Worm (Caenorhabditis elegans): ENCODE results near the gene T23F6.5.

Gene T23F6.5

ce11 chrIV:12781804-12782449 lies 40.6 kb upstream of the T23F6.5 start:
- TF ChIP-seq C16A3.4 (tag; optimal IDR thresholded peaks at IDR 0.05) (no peak), snpc-4 (tag; optimal IDR thresholded peaks at IDR 0.05) (peak; percentile 51)

ce11 chrIV:12780980-12781379 lies 39.6 kb upstream of the T23F6.5 start:
- TF ChIP-seq lin-13 (GFP tag; optimal IDR thresholded peaks at IDR 0.05): no peak
- TF ChIP-seq snu-23 (GFP tag; optimal IDR thresholded peaks at IDR 0.05): no peak
- no peak for TF ChIP-seq alr-1 (tag; optimal IDR thresholded peaks at IDR 0.05; ENCODE audit: borderline replicate concordance)
- no peak for TF ChIP-seq aly-2 (tag; optimal IDR thresholded peaks at IDR 0.05)
- no peak for TF ChIP-seq lin-39 (tag; optimal IDR thresholded peaks at IDR 0.05)
- TF ChIP-seq sptf-1 (tag; optimal IDR thresholded peaks at IDR 0.05): no peak
- no peak for TF ChIP-seq ets-5 (GFP tag; IDR thresholded peaks at IDR 0.05)
- TF ChIP-seq nhr-237 (tag; optimal IDR thresholded peaks at IDR 0.05): no peak
- no peak for TF ChIP-seq vab-15 (tag; optimal IDR thresholded peaks at IDR 0.05)

- peak; percentile 77 for TF ChIP-seq fkh-10 (GFP tag; optimal IDR thresholded peaks at IDR 0.05)
- TF ChIP-seq lin-14 (GFP tag; optimal IDR thresholded peaks at IDR 0.05): peak; percentile 68
- TF ChIP-seq swsn-7 (tag; optimal IDR thresholded peaks at IDR 0.05): no peak
These were observed 32.2 kb upstream of the T23F6.5 start, which contains the start of gene unc-31 for ce11 chrIV:12773519-12773918. unc-31 (plus strand) TSS chrIV:12773867.

- no peak for TF ChIP-seq unc-130 (tag; optimal IDR thresholded peaks at IDR 0.05)
- TF ChIP-seq ztf-4 (tag; optimal IDR thresholded peaks at IDR 0.05): no peak
- no peak for TF ChIP-seq snpc-4 (tag; optimal IDR thresholded peaks at IDR 0.05)
- TF ChIP-seq mef-2 (tag; optimal IDR thresholded peaks at IDR 0.05): no peak
- peak in 2 of 3 experiments; percentile 33 to 80 for TF ChIP-seq ceh-82 (tag; optimal IDR thresholded peaks at IDR 0.05)
- no peak; the same call in 1 of the 2 replicates for TF ChIP-seq nhr-19 (GFP tag; conservative IDR thresholded peaks at IDR 0.05)
- TF ChIP-seq F16B12.6 (tag; optimal IDR thresholded peaks at IDR 0.05): no peak
- no peak for TF ChIP-seq nhr-90 (tag; optimal IDR thresholded peaks at IDR 0.05; ENCODE audit: poor library complexity)
- TF ChIP-seq lin-14 (GFP tag; optimal IDR thresholded peaks at IDR 0.05): peak; percentile 95
- no peak for TF ChIP-seq fos-1 (tag; optimal IDR thresholded peaks at IDR 0.05)
- TF ChIP-seq tbx-2 (tag; optimal IDR thresholded peaks at IDR 0.05): peak; percentile 68
- peak; percentile 65 for TF ChIP-seq dsc-1 (tag; optimal IDR thresholded peaks at IDR 0.05)
- no peak for TF ChIP-seq zip-4 (GFP tag; optimal IDR thresholded peaks at IDR 0.05)
- peak; percentile 11 to 52 for TF ChIP-seq lsy-2 (tag; optimal IDR thresholded peaks at IDR 0.05)
- TF ChIP-seq isw-1 (GFP tag; IDR thresholded peaks at IDR 0.05): peak; percentile 48
- TF ChIP-seq nhr-28 (tag; optimal IDR thresholded peaks at IDR 0.05): no peak
- TF ChIP-seq aly-2 (tag; optimal IDR thresholded peaks at IDR 0.05): no peak
- no peak for TF ChIP-seq Y116A8C.19 (tag; optimal IDR thresholded peaks at IDR 0.05; ENCODE audit: borderline replicate concordance)
- peak; percentile 33 for TF ChIP-seq irx-1 (tag; optimal IDR thresholded peaks at IDR 0.05)
- TF ChIP-seq fkh-4 (tag; optimal IDR thresholded peaks at IDR 0.05; ENCODE audit: borderline replicate concordance): no peak
- no peak for TF ChIP-seq hlh-4 (tag; optimal IDR thresholded peaks at IDR 0.05)
- TF ChIP-seq nhr-11 (tag; optimal IDR thresholded peaks at IDR 0.05): no peak
- peak; percentile 92 for TF ChIP-seq fkh-8 (tag; optimal IDR thresholded peaks at IDR 0.05)
- no peak for TF ChIP-seq rnt-1 (tag; optimal IDR thresholded peaks at IDR 0.05)
- TF ChIP-seq unc-86 (tag; optimal IDR thresholded peaks at IDR 0.05): peak; percentile 75
- TF ChIP-seq hlh-17 (GFP tag; optimal IDR thresholded peaks at IDR 0.05; ENCODE audit: borderline replicate concordance): no peak
- TF ChIP-seq lin-15B (tag; optimal IDR thresholded peaks at IDR 0.05): no peak
- no peak for TF ChIP-seq mdl-1 (tag; optimal IDR thresholded peaks at IDR 0.05)
- no peak for TF ChIP-seq egl-27 (tag; optimal IDR thresholded peaks at IDR 0.05)
- no peak for TF ChIP-seq sox-4 (tag; optimal IDR thresholded peaks at IDR 0.05)
- no peak for TF ChIP-seq sptf-1 (tag; optimal IDR thresholded peaks at IDR 0.05)
- no peak for TF ChIP-seq grh-1 (GFP tag; IDR thresholded peaks at IDR 0.05)
- TF ChIP-seq blmp-1 (tag; optimal IDR thresholded peaks at IDR 0.05): no peak
- TF ChIP-seq vab-15 (tag; optimal IDR thresholded peaks at IDR 0.05): no peak
- peak; percentile 14 for TF ChIP-seq ceh-8 (GFP tag; optimal IDR thresholded peaks at IDR 0.05)
- TF ChIP-seq pag-3 (tag; optimal IDR thresholded peaks at IDR 0.05; ENCODE audit: borderline replicate concordance, insufficient read depth): no peak
- peak; percentile 87 for TF ChIP-seq egl-13 (tag; optimal IDR thresholded peaks at IDR 0.05)
These were observed 30.1 kb upstream of the T23F6.5 start for ce11 chrIV:12771414-12771813.

All from whole organism, L1 larva.